Worm (Caenorhabditis elegans) whole organism, late embryonic: ENCODE data around the gene abts-2.

Source experiments
- C38D4.7 ChIP-seq: fragments of 200-800 bp; sonication (Bioruptor generic); optimal IDR thresholded peaks from 2 replicates; lab custom pipeline; 2018; ENCODE audit warnings: mild to moderate bottlenecking, missing genetic modification characterization, moderate library complexity, missing compliant biosample characterization
- F13H6.1 ChIP-seq: sonication (generic microtip); optimal IDR thresholded peaks from 2 replicates; lab custom pipeline; 2016; ENCODE audit warnings: missing genetic modification characterization, missing compliant biosample characterization
- K02D7.2 ChIP-seq: sonication (generic microtip); optimal IDR thresholded peaks from 2 replicates; lab custom pipeline; 2017; ENCODE audit warnings: mild to moderate bottlenecking, missing genetic modification characterization, missing compliant biosample characterization
- Y22D7AL.16 ChIP-seq: sonication (generic microtip); optimal IDR thresholded peaks from 2 replicates; lab custom pipeline; 2016; ENCODE audit warnings: missing genetic modification characterization, missing compliant biosample characterization
- ama-1 ChIP-seq: fragments of 150-350 bp; optimal IDR thresholded peaks from 2 replicates; lab custom pipeline; 2014
- ceh-14 ChIP-seq: sonication (generic microtip); optimal IDR thresholded peaks from 2 replicates; lab custom pipeline; 2016; ENCODE audit warnings: missing genotype, missing genetic modification characterization, missing compliant biosample characterization
- ceh-18 ChIP-seq: sonication (generic microtip); optimal IDR thresholded peaks from 2 replicates; lab custom pipeline; 2016; ENCODE audit warnings: missing genetic modification characterization, missing compliant biosample characterization
- ceh-19 ChIP-seq: fragments of 200-800 bp; sonication (Bioruptor generic); optimal IDR thresholded peaks from 2 replicates; lab custom pipeline; 2018; ENCODE audit warnings: mild to moderate bottlenecking, missing genetic modification characterization, missing compliant biosample characterization
- ceh-2 ChIP-seq: sonication (generic microtip); optimal IDR thresholded peaks from 2 replicates; lab custom pipeline; 2016; ENCODE audit warnings: missing genotype, missing genetic modification characterization, missing compliant biosample characterization
- ceh-22 ChIP-seq: sonication (generic microtip); optimal IDR thresholded peaks from 2 replicates; lab custom pipeline; 2017; ENCODE audit warnings: missing biosample characterization, missing genetic modification characterization
- ceh-24 ChIP-seq: sonication (generic microtip); optimal IDR thresholded peaks from 2 replicates; lab custom pipeline; 2016; ENCODE audit warnings: mild to moderate bottlenecking, missing genetic modification characterization, missing compliant biosample characterization
- ceh-31 ChIP-seq: sonication (generic microtip); optimal IDR thresholded peaks from 2 replicates; lab custom pipeline; 2016; ENCODE audit warnings: missing genetic modification characterization, missing compliant biosample characterization
- ceh-34 ChIP-seq: sonication (generic microtip); optimal IDR thresholded peaks from 2 replicates; lab custom pipeline; 2016; ENCODE audit warnings: mild to moderate bottlenecking, missing genetic modification characterization, missing compliant biosample characterization
- ceh-45 ChIP-seq: fragments of 200-800 bp; sonication (Bioruptor generic); IDR thresholded peaks from 2 replicates; pipeline ENCODE4 v1.3.6; 2022; ENCODE audit warnings: missing genetic modification reagents, missing genetic modification characterization, missing compliant biosample characterization
- ceh-6 ChIP-seq: fragments of 200-800 bp; sonication (Bioruptor generic); optimal IDR thresholded peaks from 2 replicates; lab custom pipeline; 2018; ENCODE audit warnings: mild to moderate bottlenecking, missing genetic modification characterization, missing compliant biosample characterization
- ceh-9 ChIP-seq: sonication (generic microtip); optimal IDR thresholded peaks from 2 replicates; lab custom pipeline; 2016; ENCODE audit warnings: mild to moderate bottlenecking, missing genetic modification characterization, inconsistent platforms, missing compliant biosample characterization
- dmd-4 ChIP-seq: sonication (generic microtip); optimal IDR thresholded peaks from 2 replicates; lab custom pipeline; 2016; ENCODE audit warnings: borderline replicate concordance, missing genetic modification characterization, missing compliant biosample characterization
- dve-1 ChIP-seq: sonication (generic microtip); optimal IDR thresholded peaks from 2 replicates; lab custom pipeline; 2017; ENCODE audit warnings: antibody characterized with exemption, mild to moderate bottlenecking, missing genetic modification characterization, missing compliant biosample characterization
- elt-2 ChIP-seq: sonication (generic microtip); optimal IDR thresholded peaks from 2 replicates; lab custom pipeline; 2016; ENCODE audit warnings: missing genetic modification reagents, missing genetic modification characterization, missing compliant biosample characterization
- eyg-1 ChIP-seq: sonication (generic microtip); optimal IDR thresholded peaks from 2 replicates; lab custom pipeline; 2016; ENCODE audit warnings: missing genotype, missing genetic modification characterization, missing compliant biosample characterization
- fax-1 ChIP-seq: sonication (generic microtip); optimal IDR thresholded peaks from 2 replicates; lab custom pipeline; 2016; ENCODE audit warnings: missing genotype, missing genetic modification characterization, missing compliant biosample characterization
- hlh-13 ChIP-seq: fragments of 200-800 bp; sonication (Bioruptor generic); optimal IDR thresholded peaks from 2 replicates; lab custom pipeline; 2018; ENCODE audit warnings: mild to moderate bottlenecking, missing genetic modification characterization, missing compliant biosample characterization
- hlh-6 ChIP-seq: sonication (generic microtip); optimal IDR thresholded peaks from 2 replicates; lab custom pipeline; 2016; ENCODE audit warnings: missing genotype, missing genetic modification characterization, missing compliant biosample characterization
- hlh-8 ChIP-seq: sonication (generic microtip); optimal IDR thresholded peaks from 2 replicates; lab custom pipeline; 2016; ENCODE audit warnings: missing genotype, missing genetic modification characterization, missing compliant biosample characterization
- madf-2 ChIP-seq: sonication (generic microtip); optimal IDR thresholded peaks from 2 replicates; lab custom pipeline; 2017; ENCODE audit warnings: missing genetic modification characterization, missing compliant biosample characterization
- nhr-11 ChIP-seq: fragments of 150-350 bp; optimal IDR thresholded peaks from 2 replicates; lab custom pipeline; 2014; ENCODE audit warnings: missing biosample characterization, missing genetic modification characterization
- npax-4 ChIP-seq: sonication (generic microtip); optimal IDR thresholded peaks from 2 replicates; lab custom pipeline; 2016; ENCODE audit warnings: missing genetic modification characterization, missing compliant biosample characterization
- odd-2 ChIP-seq: sonication (generic microtip); optimal IDR thresholded peaks from 2 replicates; lab custom pipeline; 2017; ENCODE audit warnings: antibody characterized with exemption, mild to moderate bottlenecking, missing genetic modification characterization, missing compliant biosample characterization
- pros-1 ChIP-seq: fragments of 150-350 bp; optimal IDR thresholded peaks from 2 replicates; lab custom pipeline; 2014; ENCODE audit warnings: missing biosample characterization, missing genetic modification reagents, missing genetic modification characterization
- sox-4 ChIP-seq: sonication (generic microtip); optimal IDR thresholded peaks from 2 replicates; lab custom pipeline; 2017; ENCODE audit warnings: mild to moderate bottlenecking, missing genetic modification characterization, inconsistent platforms, missing compliant biosample characterization
- tbx-2 ChIP-seq: sonication (generic microtip); optimal IDR thresholded peaks from 2 replicates; lab custom pipeline; 2016; ENCODE audit warnings: missing genetic modification characterization, missing compliant biosample characterization
- ttx-3 ChIP-seq: sonication (generic microtip); optimal IDR thresholded peaks from 2 replicates; lab custom pipeline; 2016; ENCODE audit warnings: missing genetic modification reagents, missing genetic modification characterization, missing compliant biosample characterization
- unc-3 ChIP-seq, 2 experiments: fragments of 200-800 bp in 1 of 2; sonication (Bioruptor generic) in 1 of 2; sonication (generic microtip) in 1 of 2; conservative IDR thresholded peaks in 1 of 2; optimal IDR thresholded peaks in 1 of 2; 2 replicates each; pipeline versions ENCODE4 v1.3.6 to Lab custom; 2016 to 2022; ENCODE audit warnings: missing compliant biosample characterization in 2 of 2, missing genetic modification characterization in 2 of 2, missing genetic modification reagents in 1 of 2
- unc-42 ChIP-seq: sonication (generic microtip); optimal IDR thresholded peaks from 2 replicates; lab custom pipeline; 2016; ENCODE audit warnings: missing genotype, missing genetic modification characterization, missing compliant biosample characterization
- unc-55 ChIP-seq: sonication (generic microtip); optimal IDR thresholded peaks from 2 replicates; lab custom pipeline; 2017; ENCODE audit warnings: missing biosample characterization, missing genetic modification reagents, missing genetic modification characterization
- unc-86 ChIP-seq: sonication (generic microtip); optimal IDR thresholded peaks from 2 replicates; lab custom pipeline; 2016; ENCODE audit warnings: missing genetic modification characterization, missing compliant biosample characterization
- zip-5 ChIP-seq: sonication (generic microtip); optimal IDR thresholded peaks from 2 replicates; lab custom pipeline; 2016; ENCODE audit warnings: missing genetic modification characterization, missing compliant biosample characterization
- ztf-16 ChIP-seq: sonication (generic microtip); optimal IDR thresholded peaks from 2 replicates; lab custom pipeline; 2017; ENCODE audit warnings: missing genetic modification characterization, missing compliant biosample characterization

abts-2 gene

ce11 chrX:11551808-11552207, 33.7 kb upstream of the abts-2 start:
- TF ChIP-seq ceh-19 (GFP tag; lab: Kevin White, UChicago): no peak
- no peak for TF ChIP-seq dmd-4
- TF ChIP-seq pros-1 (tag; lab: Kevin White, UChicago): no peak
- TF ChIP-seq zip-5: no peak
- TF ChIP-seq eyg-1: no peak
- TF ChIP-seq ztf-16 (tag; lab: Kevin White, UChicago): no peak
- TF ChIP-seq Y22D7AL.16 (tag; lab: Kevin White, UChicago): no peak
- no peak for TF ChIP-seq tbx-2 (tag; lab: Kevin White, UChicago)
- no peak for TF ChIP-seq unc-55 (GFP tag; lab: Kevin White, UChicago)
- TF ChIP-seq ceh-34: no peak
- TF ChIP-seq elt-2 (tag; lab: Kevin White, UChicago): no peak
- TF ChIP-seq dve-1: no peak
- no peak for TF ChIP-seq sox-4
- no peak for TF ChIP-seq hlh-6 (tag; lab: Kevin White, UChicago)
- no peak for TF ChIP-seq F13H6.1 (tag; lab: Kevin White, UChicago)
- TF ChIP-seq fax-1 (tag; lab: Kevin White, UChicago): no peak
- no peak for TF ChIP-seq ttx-3 (tag; lab: Kevin White, UChicago)
- no peak for TF ChIP-seq hlh-13 (GFP tag; lab: Kevin White, UChicago)

ce11 chrX:11552879-11553278, 32.6 kb upstream of the abts-2 start:
- TF ChIP-seq ama-1 (lab: Kevin White, UChicago) (no peak), ceh-31 (peak; percentile 27), unc-42 (peak; percentile 50)
- TF ChIP-seq, all 69 proteins: peak for 2

- peak; percentile 42 for TF ChIP-seq unc-55 (GFP tag; lab: Kevin White, UChicago)
- no peak for TF ChIP-seq K02D7.2 (tag; lab: Kevin White, UChicago)
- TF ChIP-seq ceh-24 (tag; lab: Kevin White, UChicago): no peak
- no peak for TF ChIP-seq unc-3 (GFP tag; conservative IDR thresholded peaks at IDR 0.05; lab: Robert Waterston, UW)
- no peak for TF ChIP-seq unc-3 (tag; optimal IDR thresholded peaks at IDR 0.05; lab: Kevin White, UChicago)
- TF ChIP-seq zip-5: no peak
- no peak for TF ChIP-seq ceh-19 (GFP tag; lab: Kevin White, UChicago)
- TF ChIP-seq ceh-22 (tag; lab: Kevin White, UChicago): no peak
- TF ChIP-seq ceh-31: peak; percentile 30
- TF ChIP-seq unc-86 (tag; lab: Kevin White, UChicago): no peak
Measured at ce11 chrX:11554522-11554921, 31.0 kb upstream of the abts-2 start.

- TF ChIP-seq ceh-18 (tag; lab: Kevin White, UChicago): no peak
- no peak for TF ChIP-seq madf-2
- no peak for TF ChIP-seq odd-2 (tag; lab: Kevin White, UChicago)
- TF ChIP-seq F13H6.1 (tag; lab: Kevin White, UChicago): no peak
- no peak for TF ChIP-seq hlh-6 (tag; lab: Kevin White, UChicago)
Measured at ce11 chrX:11555046-11555445, 30.4 kb upstream of the abts-2 start.

- TF ChIP-seq dmd-4 (no peak), hlh-8 (no peak), ceh-45 (GFP tag; lab: Robert Waterston, UW) (no peak), npax-4 (tag; lab: Kevin White, UChicago) (no peak), C38D4.7 (GFP tag; lab: Kevin White, UChicago) (no peak), ceh-9 (tag; lab: Kevin White, UChicago) (no peak), nhr-11 (tag; lab: Kevin White, UChicago) (no peak), ceh-2 (no peak), ceh-6 (GFP tag; lab: Kevin White, UChicago) (no peak), pros-1 (tag; lab: Kevin White, UChicago) (no peak), dve-1 (no peak), ceh-14 (tag; lab: Kevin White, UChicago) (no peak), elt-2 (tag; lab: Kevin White, UChicago) (no peak), sox-4 (no peak), K02D7.2 (tag; lab: Kevin White, UChicago) (no peak)
Measured at ce11 chrX:11555527-11556137, 29.8 kb upstream of the abts-2 start.
